Worm (Caenorhabditis elegans) whole organism, midembryonic: ENCODE data around the gene str-83.

Experiments used
- T22C8.4 ChIP-seq: fragments of 200-800 bp; sonication (Bioruptor generic); IDR thresholded peaks from 2 replicates; pipeline ENCODE4 v1.3.6; 2022; ENCODE audit warnings: missing genetic modification characterization, missing compliant biosample characterization
- flt-1 ChIP-seq: fragments of 200-800 bp; sonication (Bioruptor generic); IDR thresholded peaks from 2 replicates; pipeline ENCODE4 v1.3.6; 2022; ENCODE audit warnings: missing genetic modification characterization, missing compliant biosample characterization
- ztf-23 ChIP-seq: fragments of 200-800 bp; sonication (Bioruptor generic); IDR thresholded peaks from 2 replicates; pipeline ENCODE4 v1.3.6; 2022; ENCODE audit warnings: missing genetic modification reagents, missing genetic modification characterization, missing compliant biosample characterization

- TF ChIP-seq T22C8.4 (no peak), flt-1 (GFP tag; lab: Robert Waterston, UW) (no peak), ztf-23 (GFP tag; lab: Robert Waterston, UW) (no peak)
Measured at ce11 chrV:3957608-3958007, 19.5 kb upstream of the str-83 start, which contains the start of gene cyp-34A5.
